Fruit fly (Drosophila melanogaster) whole organism, embryonic: ENCODE measurements around the gene Tpr2.

Experiments
- Aef1 ChIP-seq: fragments of 200-800 bp; sonication (Bioruptor generic); IDR thresholded peaks from 3 replicates; pipeline ENCODE4 v1.3.6; 2022; ENCODE audit warnings: missing biosample characterization, missing genetic modification characterization
- Atf6 ChIP-seq: fragments of 200-800 bp; sonication (Bioruptor generic); IDR thresholded peaks from 2 replicates; pipeline ENCODE4 v1.3.6; 2022; ENCODE audit warnings: missing biosample characterization, missing genetic modification characterization
- CG10462 ChIP-seq: fragments of 200-800 bp; sonication (Bioruptor generic); optimal IDR thresholded peaks from 2 replicates; lab custom pipeline; 2016; ENCODE audit warnings: missing biosample characterization, missing genetic modification characterization
- CG10543 ChIP-seq: fragments of 200-800 bp; sonication (Bioruptor generic); optimal IDR thresholded peaks from 3 replicates; lab custom pipeline; 2017; ENCODE audit warnings: missing biosample characterization, mild to moderate bottlenecking, missing genetic modification characterization, moderate library complexity
- CG11085 ChIP-seq: fragments of 200-800 bp; sonication (Bioruptor generic); IDR thresholded peaks from 2 replicates; pipeline ENCODE4 v1.3.6; 2022; ENCODE audit warnings: missing biosample characterization, missing genetic modification characterization
- CG11093 ChIP-seq: fragments of 200-800 bp; sonication (Bioruptor generic); IDR thresholded peaks from 3 replicates; pipeline ENCODE4 v1.3.6; 2022; ENCODE audit warnings: missing biosample characterization, missing genetic modification characterization
- CG11696 ChIP-seq: fragments of 200-800 bp; sonication (Bioruptor generic); IDR thresholded peaks from 2 replicates; pipeline ENCODE4 v1.3.6; 2022; ENCODE audit warnings: missing biosample characterization, missing genetic modification characterization
- CG14050 ChIP-seq: fragments of 200-800 bp; sonication (Bioruptor generic); IDR thresholded peaks from 3 replicates; pipeline ENCODE4 v1.3.6; 2022; ENCODE audit warnings: missing biosample characterization, missing genetic modification characterization
- CG17385 ChIP-seq: fragments of 200-800 bp; sonication (Bioruptor generic); optimal IDR thresholded peaks from 3 replicates; lab custom pipeline; 2018; ENCODE audit warnings: missing biosample characterization, mild to moderate bottlenecking, missing genetic modification characterization
- CG30020 ChIP-seq: fragments of 200-800 bp; optimal IDR thresholded peaks from 2 replicates; lab custom pipeline; 2019; ENCODE audit warnings: missing biosample characterization, mild to moderate bottlenecking, missing genetic modification characterization, moderate library complexity
- CG31224 ChIP-seq: fragments of 200-800 bp; sonication (Bioruptor generic); IDR thresholded peaks from 2 replicates; pipeline ENCODE4 v1.3.6; 2022; ENCODE audit warnings: missing biosample characterization, missing genetic modification characterization
- CG4617 ChIP-seq: fragments of 200-800 bp; sonication (Bioruptor generic); optimal IDR thresholded peaks from 3 replicates; lab custom pipeline; 2016; ENCODE audit warnings: missing biosample characterization, missing genetic modification characterization, borderline replicate concordance
- CG6765 ChIP-seq: fragments of 200-800 bp; sonication (Bioruptor generic); optimal IDR thresholded peaks from 3 replicates; lab custom pipeline; 2017; ENCODE audit warnings: missing biosample characterization, mild to moderate bottlenecking, missing genetic modification characterization
- CG6791 ChIP-seq: fragments of 200-800 bp; sonication (Bioruptor generic); IDR thresholded peaks from 3 replicates; pipeline ENCODE4 v1.3.6; 2022; ENCODE audit warnings: missing biosample characterization, missing genetic modification characterization; ENCODE audit not compliant: partially characterized antibody
- CG6854 ChIP-seq: fragments of 200-800 bp; sonication (Bioruptor generic); optimal IDR thresholded peaks from 3 replicates; lab custom pipeline; 2017; ENCODE audit warnings: missing biosample characterization, mild to moderate bottlenecking, missing genetic modification characterization
- CG7745 ChIP-seq: fragments of 200-800 bp; sonication (Bioruptor generic); optimal IDR thresholded peaks from 2 replicates; lab custom pipeline; 2018; ENCODE audit warnings: missing biosample characterization, mild to moderate bottlenecking, missing genetic modification characterization, moderate library complexity
- CG7839 ChIP-seq: fragments of 200-800 bp; sonication (Bioruptor generic); optimal IDR thresholded peaks from 3 replicates; lab custom pipeline; 2018; ENCODE audit warnings: missing biosample characterization, mild to moderate bottlenecking, missing genetic modification characterization, moderate library complexity
- CG7987 ChIP-seq: fragments of 200-800 bp; sonication (Bioruptor generic); optimal IDR thresholded peaks from 2 replicates; lab custom pipeline; 2018; ENCODE audit warnings: missing biosample characterization, mild to moderate bottlenecking, missing genetic modification characterization, moderate library complexity
- CG8388 ChIP-seq: fragments of 200-800 bp; sonication (Bioruptor generic); optimal IDR thresholded peaks from 2 replicates; lab custom pipeline; 2019; ENCODE audit warnings: missing biosample characterization, mild to moderate bottlenecking, missing genetic modification characterization, moderate library complexity
- CTCF ChIP-seq: fragments of 200-800 bp; sonication (Bioruptor generic); optimal IDR thresholded peaks from 2 replicates; lab custom pipeline; 2017; ENCODE audit warnings: missing biosample characterization, mild to moderate bottlenecking, missing genetic modification characterization, moderate library complexity
- Dbx ChIP-seq: fragments of 200-800 bp; sonication (Bioruptor generic); IDR thresholded peaks from 3 replicates; pipeline ENCODE4 v1.3.6; 2022; ENCODE audit warnings: missing biosample characterization, missing genetic modification characterization
- Dip3 ChIP-seq: fragments of 200-800 bp; sonication (Bioruptor generic); optimal IDR thresholded peaks from 3 replicates; lab custom pipeline; 2016; ENCODE audit warnings: missing biosample characterization, missing genetic modification characterization
- Fer2 ChIP-seq: fragments of 200-800 bp; sonication (Bioruptor generic); optimal IDR thresholded peaks from 2 replicates; lab custom pipeline; 2018; ENCODE audit warnings: missing biosample characterization, mild to moderate bottlenecking, missing genetic modification characterization, moderate library complexity
- HLH3B ChIP-seq: fragments of 200-800 bp; sonication (Bioruptor generic); IDR thresholded peaks from 2 replicates; pipeline ENCODE4 v1.3.6; 2022; ENCODE audit warnings: missing biosample characterization, missing genetic modification characterization
- Hand ChIP-seq: fragments of 200-800 bp; sonication (Bioruptor generic); optimal IDR thresholded peaks from 2 replicates; lab custom pipeline; 2017; ENCODE audit warnings: mild to moderate bottlenecking, missing biosample characterization, missing genetic modification reagents, missing genetic modification characterization
- Hr3 ChIP-seq: fragments of 200-800 bp; sonication (Bioruptor generic); optimal IDR thresholded peaks from 3 replicates; lab custom pipeline; 2016; ENCODE audit warnings: missing biosample characterization, missing genetic modification characterization
- Jarid2 ChIP-seq: fragments of 200-800 bp; sonication (Bioruptor generic); optimal IDR thresholded peaks from 3 replicates; lab custom pipeline; 2017; ENCODE audit warnings: mild to moderate bottlenecking, missing biosample characterization, missing genetic modification reagents, missing genetic modification characterization
- Mrtf ChIP-seq: fragments of 200-800 bp; sonication (Bioruptor generic); IDR thresholded peaks from 3 replicates; pipeline ENCODE4 v1.3.6; 2022; ENCODE audit warnings: missing biosample characterization, missing genetic modification characterization
- Sox100B ChIP-seq: fragments of 200-800 bp; sonication (Bioruptor generic); optimal IDR thresholded peaks from 3 replicates; lab custom pipeline; 2018; ENCODE audit warnings: missing biosample characterization, mild to moderate bottlenecking, missing genetic modification characterization
- Usf ChIP-seq: fragments of 200-800 bp; sonication (Bioruptor generic); optimal IDR thresholded peaks from 2 replicates; lab custom pipeline; 2017; ENCODE audit warnings: missing genotype, missing biosample characterization, missing genetic modification characterization
- bab2 ChIP-seq: fragments of 200-800 bp; sonication (Bioruptor generic); optimal IDR thresholded peaks from 2 replicates; lab custom pipeline; 2016; ENCODE audit warnings: missing biosample characterization, missing genetic modification characterization
- br ChIP-seq: fragments of >200 bp; optimal IDR thresholded peaks from 2 replicates; lab custom pipeline; 2017
- cas ChIP-seq: fragments of 200-800 bp; sonication (Bioruptor generic); IDR thresholded peaks from 2 replicates; pipeline ENCODE4 v1.3.6; 2022; ENCODE audit warnings: missing biosample characterization, missing genetic modification characterization
- cato ChIP-seq: fragments of 200-800 bp; sonication (Bioruptor generic); optimal IDR thresholded peaks from 2 replicates; lab custom pipeline; 2016; ENCODE audit warnings: missing biosample characterization, missing genetic modification characterization, borderline replicate concordance
- caup ChIP-seq: fragments of 200-800 bp; sonication (Bioruptor generic); optimal IDR thresholded peaks from 3 replicates; lab custom pipeline; 2017; ENCODE audit warnings: missing biosample characterization, mild to moderate bottlenecking, missing genetic modification characterization, moderate library complexity; ENCODE audit not compliant: severe bottlenecking
- chn ChIP-seq: fragments of 200-800 bp; sonication (Bioruptor generic); optimal IDR thresholded peaks from 2 replicates; lab custom pipeline; 2016; ENCODE audit warnings: missing biosample characterization, missing genetic modification characterization
- cwo ChIP-seq: fragments of 200-800 bp; sonication (Bioruptor generic); optimal IDR thresholded peaks from 3 replicates; lab custom pipeline; 2017; ENCODE audit warnings: missing biosample characterization, missing genetic modification characterization, mild to moderate bottlenecking, moderate library complexity, missing genetic modification reagents
- dimm ChIP-seq: fragments of 200-800 bp; sonication (Bioruptor generic); IDR thresholded peaks from 2 replicates; pipeline ENCODE4 v1.3.6; 2022; ENCODE audit warnings: missing biosample characterization, missing genetic modification characterization
- her ChIP-seq: fragments of 200-800 bp; sonication (Bioruptor generic); optimal IDR thresholded peaks from 2 replicates; lab custom pipeline; 2016; ENCODE audit warnings: missing biosample characterization, missing genetic modification characterization
- nerfin-2 ChIP-seq: fragments of 200-800 bp; sonication (Bioruptor generic); IDR thresholded peaks from 2 replicates; pipeline ENCODE4 v1.3.6; 2022; ENCODE audit warnings: missing biosample characterization, missing genetic modification characterization; ENCODE audit not compliant: partially characterized antibody
- nom ChIP-seq: fragments of 200-800 bp; sonication (Bioruptor generic); optimal IDR thresholded peaks from 2 replicates; lab custom pipeline; 2017; ENCODE audit warnings: missing biosample characterization, missing genetic modification characterization, mild to moderate bottlenecking, moderate library complexity, missing genetic modification reagents
- org-1 ChIP-seq: fragments of 200-800 bp; sonication (Bioruptor generic); optimal IDR thresholded peaks from 2 replicates; lab custom pipeline; 2017; ENCODE audit warnings: missing biosample characterization, missing genetic modification characterization
- peb ChIP-seq: fragments of 200-800 bp; sonication (Bioruptor generic); IDR thresholded peaks from 2 replicates; pipeline ENCODE4 v1.3.6; 2022; ENCODE audit warnings: missing biosample characterization, missing genetic modification characterization
- repo ChIP-seq: fragments of 200-800 bp; sonication (Bioruptor generic); optimal IDR thresholded peaks from 2 replicates; lab custom pipeline; 2016; ENCODE audit warnings: missing biosample characterization, missing genetic modification characterization
- run ChIP-seq: fragments of 200-800 bp; sonication (Bioruptor generic); optimal IDR thresholded peaks from 3 replicates; lab custom pipeline; 2018; ENCODE audit warnings: missing biosample characterization, mild to moderate bottlenecking, missing genetic modification characterization
- sens-2 ChIP-seq: fragments of 200-800 bp; sonication (Bioruptor generic); IDR thresholded peaks from 2 replicates; pipeline ENCODE4 v1.3.6; 2022; ENCODE audit warnings: missing biosample characterization, missing genetic modification characterization
- sob ChIP-seq: fragments of 200-800 bp; sonication (Bioruptor generic); IDR thresholded peaks from 2 replicates; pipeline ENCODE4 v1.3.6; 2022; ENCODE audit warnings: missing biosample characterization, missing genetic modification characterization
- sr ChIP-seq: fragments of 200-800 bp; sonication (Bioruptor generic); IDR thresholded peaks from 3 replicates; pipeline ENCODE4 v1.3.6; 2022; ENCODE audit warnings: missing biosample characterization, missing genetic modification characterization
- tna ChIP-seq: fragments of 200-800 bp; sonication (Bioruptor generic); IDR thresholded peaks from 2 replicates; pipeline ENCODE4 v1.3.6; 2022; ENCODE audit warnings: missing biosample characterization, missing genetic modification characterization; ENCODE audit not compliant: partially characterized antibody
- tx ChIP-seq: fragments of 200-800 bp; sonication (Bioruptor generic); optimal IDR thresholded peaks from 2 replicates; lab custom pipeline; 2016; ENCODE audit warnings: missing biosample characterization, missing genetic modification characterization
- zfh2 ChIP-seq: fragments of 200-800 bp; sonication (Bioruptor generic); optimal IDR thresholded peaks from 2 replicates; lab custom pipeline; 2016; ENCODE audit warnings: missing biosample characterization, missing genetic modification characterization

The Tpr2 gene

dm6 chr2L:16542997-16543593 is 51.8 kb downstream of the Tpr2 start (continued):
- peak; percentile 60 for TF ChIP-seq cwo
- peak; percentile 79 for TF ChIP-seq Fer2
- peak; percentile 82 for TF ChIP-seq CG10543
- TF ChIP-seq Sox100B (GFP tag; lab: Kevin White, UChicago), result peak; percentile 76
- TF ChIP-seq Dbx, result no peak
- no peak for TF ChIP-seq Aef1 (GFP tag; lab: Robert Waterston, UW)
- TF ChIP-seq CG11696, result 0 out of 2 replicates have a peak, but pooled peaks have one; percentile 12
- peak; percentile 88 for TF ChIP-seq caup (GFP tag; lab: Kevin White, UChicago)
- TF ChIP-seq CG4617 (GFP tag; lab: Kevin White, UChicago), result peak; percentile 11
- no peak for TF ChIP-seq CG30020 (tag; lab: Kevin White, UChicago)
- no peak for TF ChIP-seq CG6791 (GFP tag; lab: Robert Waterston, UW)
- peak; percentile 68; the same call in 2 of the 3 replicates for TF ChIP-seq sr
- 0 out of 2 replicates have a peak, but pooled peaks have one; percentile 11 for TF ChIP-seq CG11085 (GFP tag; lab: Robert Waterston, UW)
- TF ChIP-seq br (lab: Kevin White, UChicago), result no peak
- TF ChIP-seq CG31224 (GFP tag; lab: Robert Waterston, UW), result peak; percentile 44; the same call in 1 of the 2 replicates
- peak; percentile 44 for TF ChIP-seq CG10462
- peak; percentile 38 for TF ChIP-seq Dip3 (GFP tag; lab: Kevin White, UChicago)
- peak; percentile 66; the same call in 1 of the 2 replicates for TF ChIP-seq sob (GFP tag; lab: Robert Waterston, UW)
- TF ChIP-seq org-1, result peak; percentile 78
- peak; percentile 39 for TF ChIP-seq repo (GFP tag; lab: Kevin White, UChicago)
- peak; percentile 61 for TF ChIP-seq cato (GFP tag; lab: Kevin White, UChicago)
- no peak for TF ChIP-seq sens-2 (GFP tag; lab: Robert Waterston, UW)
- TF ChIP-seq dimm (GFP tag; lab: Robert Waterston, UW), result no peak
- TF ChIP-seq CG7987 (GFP tag; lab: Kevin White, UChicago), result peak; percentile 96
- peak; percentile 74 for TF ChIP-seq CTCF (GFP tag; lab: Kevin White, UChicago)
- no peak for TF ChIP-seq cas (GFP tag; lab: Robert Waterston, UW)
- TF ChIP-seq zfh2 (GFP tag; lab: Kevin White, UChicago), result peak; percentile 39
- no peak for TF ChIP-seq CG7745 (tag; lab: Kevin White, UChicago)
- TF ChIP-seq CG14050, result peak; percentile 45; the same call in 2 of the 3 replicates
- no peak for TF ChIP-seq Mrtf
- peak; percentile 80 for TF ChIP-seq CG8388 (GFP tag; lab: Kevin White, UChicago)
- TF ChIP-seq CG7839, result peak; percentile 31
- TF ChIP-seq Hand, result peak; percentile 69
- peak; percentile 32 for TF ChIP-seq Usf (GFP tag; lab: Kevin White, UChicago)
- peak; percentile 67 for TF ChIP-seq nom
- TF ChIP-seq tx (GFP tag; lab: Kevin White, UChicago), result no peak
- peak; percentile 65 for TF ChIP-seq Jarid2 (GFP tag; lab: Kevin White, UChicago)
- no peak for TF ChIP-seq peb (GFP tag; lab: Robert Waterston, UW)
- TF ChIP-seq CG11093 (GFP tag; lab: Robert Waterston, UW), result no peak
- TF ChIP-seq nerfin-2 (GFP tag; lab: Robert Waterston, UW), result no peak
- TF ChIP-seq tna (GFP tag; lab: Robert Waterston, UW), result no peak
- TF ChIP-seq Hr3, result peak; percentile 21
- peak; percentile 69 for TF ChIP-seq run (tag; lab: Kevin White, UChicago)
- peak; percentile 41 for TF ChIP-seq chn (GFP tag; lab: Kevin White, UChicago)
- peak; percentile 68 for TF ChIP-seq Atf6
- peak; percentile 91 for TF ChIP-seq CG6854
- TF ChIP-seq HLH3B (GFP tag; lab: Robert Waterston, UW), result no peak
- peak; percentile 82 for TF ChIP-seq her
- peak; percentile 95 for TF ChIP-seq CG6765 (GFP tag; lab: Kevin White, UChicago)
- TF ChIP-seq CG17385 (GFP tag; lab: Kevin White, UChicago), result peak; percentile 84
- TF ChIP-seq bab2 (GFP tag; lab: Kevin White, UChicago), result peak; percentile 25
